Worm (Caenorhabditis elegans) whole organism, L4 larva: ENCODE data around the gene rab-18.
A peak's percentile ranks its signal among the peaks of the same experiment; 100 is the strongest.

Source experiments
- R02D3.7 ChIP-seq: fragments of 150-350 bp; sonication (generic microtip); optimal IDR thresholded peaks from 3 replicates; lab custom pipeline; 2014; ENCODE audit warnings: missing biosample characterization, missing genetic modification characterization
- ama-1 ChIP-seq: fragments of 150-350 bp; optimal IDR thresholded peaks from 2 replicates; lab custom pipeline; 2014; ENCODE audit warnings: inconsistent platforms, mixed read lengths
- ceh-28 ChIP-seq: fragments of 150-350 bp; optimal IDR thresholded peaks from 2 replicates; lab custom pipeline; 2014; ENCODE audit warnings: missing biosample characterization, missing genetic modification reagents, missing genetic modification characterization
- ceh-82 ChIP-seq: sonication (generic microtip); optimal IDR thresholded peaks from 2 replicates; lab custom pipeline; 2017; ENCODE audit warnings: missing biosample characterization, missing genetic modification characterization
- cey-2 ChIP-seq: sonication (generic microtip); optimal IDR thresholded peaks from 3 replicates; lab custom pipeline; 2017; ENCODE audit warnings: missing genetic modification characterization, mild to moderate bottlenecking, missing compliant biosample characterization, antibody characterized with exemption, borderline replicate concordance; ENCODE audit not compliant: insufficient read depth
- daf-16 ChIP-seq, 3 experiments: sonication (generic microtip); optimal IDR thresholded peaks; 2 replicates each; lab custom pipeline; 2016 to 2017; ENCODE audit warnings: missing genetic modification characterization in 3 of 3, missing genetic modification reagents in 3 of 3, mild to moderate bottlenecking in 2 of 3, missing compliant biosample characterization in 2 of 3, missing biosample characterization in 1 of 3, moderate library complexity in 1 of 3
- dmd-6 ChIP-seq: fragments of 200-800 bp; sonication (Bioruptor generic); IDR thresholded peaks from 2 replicates; pipeline ENCODE4 v1.3.6; 2022; ENCODE audit warnings: missing genetic modification reagents, missing genetic modification characterization, missing compliant biosample characterization
- dpl-1 ChIP-seq: fragments of 150-350 bp; optimal IDR thresholded peaks from 2 replicates; lab custom pipeline; 2014; ENCODE audit warnings: missing biosample characterization, missing genetic modification reagents, missing genetic modification characterization
- dve-1 ChIP-seq: sonication (generic microtip); optimal IDR thresholded peaks from 2 replicates; lab custom pipeline; 2017; ENCODE audit warnings: antibody characterized with exemption, mild to moderate bottlenecking, missing genetic modification characterization, missing compliant biosample characterization; ENCODE audit not compliant: insufficient read depth
- egl-43 ChIP-seq: fragments of 200-800 bp; sonication (Bioruptor generic); IDR thresholded peaks from 2 replicates; pipeline ENCODE4 v1.3.6; 2022; ENCODE audit warnings: missing genetic modification reagents, missing genetic modification characterization, missing compliant biosample characterization
- hlh-11 ChIP-seq: fragments of 200-800 bp; sonication (Bioruptor generic); optimal IDR thresholded peaks from 2 replicates; lab custom pipeline; 2018; ENCODE audit warnings: mild to moderate bottlenecking, missing genetic modification characterization, missing compliant biosample characterization
- lin-13 ChIP-seq: fragments of 150-350 bp; optimal IDR thresholded peaks from 2 replicates; lab custom pipeline; 2014; ENCODE audit warnings: missing biosample characterization, missing genetic modification reagents, missing genetic modification characterization
- lsy-2 ChIP-seq, 2 experiments: fragments of 150-350 bp in 1 of 2; sonication (generic microtip) in 1 of 2; optimal IDR thresholded peaks; 2 replicates each; lab custom pipeline; 2014 to 2017; ENCODE audit warnings: missing biosample characterization in 2 of 2, missing genetic modification characterization in 2 of 2
- mep-1 ChIP-seq: fragments of 150-350 bp; sonication (generic microtip); optimal IDR thresholded peaks from 3 replicates; lab custom pipeline; 2014; ENCODE audit warnings: missing biosample characterization, missing genetic modification characterization
- mes-2 ChIP-seq: sonication (generic microtip); optimal IDR thresholded peaks from 2 replicates; lab custom pipeline; 2016; ENCODE audit warnings: missing genotype, mild to moderate bottlenecking, missing genetic modification characterization, missing compliant biosample characterization; ENCODE audit not compliant: poor library complexity, severe bottlenecking
- nhr-10 ChIP-seq: fragments of 150-350 bp; optimal IDR thresholded peaks from 2 replicates; lab custom pipeline; 2014; ENCODE audit warnings: missing biosample characterization, missing genetic modification characterization
- nhr-11 ChIP-seq: fragments of 150-350 bp; optimal IDR thresholded peaks from 2 replicates; lab custom pipeline; 2014; ENCODE audit warnings: missing biosample characterization, missing genetic modification characterization
- nhr-237 ChIP-seq: sonication (generic microtip); optimal IDR thresholded peaks from 2 replicates; lab custom pipeline; 2017; ENCODE audit warnings: missing biosample characterization, missing genetic modification characterization
- nhr-28 ChIP-seq: fragments of 150-350 bp; optimal IDR thresholded peaks from 2 replicates; lab custom pipeline; 2014; ENCODE audit warnings: missing biosample characterization, missing genetic modification characterization
- nhr-41 ChIP-seq: fragments of 200-800 bp; sonication (Bioruptor generic); IDR thresholded peaks from 2 replicates; pipeline ENCODE4 v1.3.6; 2022; ENCODE audit warnings: missing genetic modification reagents, missing genetic modification characterization, missing compliant biosample characterization
- nhr-48 ChIP-seq: sonication (generic microtip); optimal IDR thresholded peaks from 2 replicates; lab custom pipeline; 2016; ENCODE audit warnings: mild to moderate bottlenecking, missing genetic modification characterization, missing compliant biosample characterization
- pqm-1 ChIP-seq: sonication (generic microtip); optimal IDR thresholded peaks from 2 replicates; lab custom pipeline; 2017; ENCODE audit warnings: missing biosample characterization, missing genetic modification characterization
- snpc-4 ChIP-seq: fragments of 150-350 bp; optimal IDR thresholded peaks from 2 replicates; lab custom pipeline; 2014; ENCODE audit warnings: missing biosample characterization, missing genetic modification characterization
- tag-97 ChIP-seq: fragments of 200-800 bp; sonication (Bioruptor generic); IDR thresholded peaks from 2 replicates; pipeline ENCODE4 v1.3.6; 2022; ENCODE audit warnings: missing genetic modification characterization, missing compliant biosample characterization
- unc-39 ChIP-seq: sonication (generic microtip); optimal IDR thresholded peaks from 2 replicates; lab custom pipeline; 2017; ENCODE audit warnings: missing biosample characterization, missing genetic modification characterization
- unc-62 ChIP-seq, 3 experiments: fragments of 150-350 bp in 1 of 3; sonication (generic microtip); optimal IDR thresholded peaks in 2 of 3; peaks in 1 of 3; 1 replicate in 1 of 3; 2 replicates in 2 of 3; lab custom pipeline; 2014 to 2017; ENCODE audit warnings: missing biosample characterization in 3 of 3, missing genetic modification characterization in 3 of 3, missing genetic modification reagents in 3 of 3, missing genotype in 1 of 3
- vab-7 ChIP-seq: fragments of 200-800 bp; sonication (Bioruptor generic); IDR thresholded peaks from 2 replicates; pipeline ENCODE4 v1.3.6; 2022; ENCODE audit warnings: missing genetic modification reagents, missing genetic modification characterization, missing compliant biosample characterization
- zfp-2 ChIP-seq: sonication (generic microtip); optimal IDR thresholded peaks from 2 replicates; lab custom pipeline; 2016; ENCODE audit warnings: mild to moderate bottlenecking, missing genetic modification characterization, missing compliant biosample characterization
- zfp-3 ChIP-seq: fragments of 200-800 bp; sonication (Bioruptor generic); conservative IDR thresholded peaks from 2 replicates; pipeline ENCODE4 v1.3.6; 2022; ENCODE audit warnings: missing genetic modification reagents, missing genetic modification characterization, missing compliant biosample characterization
- ztf-7 ChIP-seq: fragments of 150-350 bp; optimal IDR thresholded peaks from 2 replicates; lab custom pipeline; 2014; ENCODE audit warnings: missing biosample characterization, missing genetic modification characterization

rab-18 gene

ce11 chrIII:1037173-1037572 is 43.4 kb downstream of the rab-18 start, which contains the start of the genes chin-1 and BE0003N10.1 (continued):
- TF ChIP-seq mes-2 (tag; lab: Kevin White, UChicago) = peak; percentile 63
- TF ChIP-seq snpc-4 = no peak
- peak; percentile 27 for TF ChIP-seq lin-13 (GFP tag; lab: Kevin White, UChicago)
- TF ChIP-seq vab-7 (GFP tag; lab: Robert Waterston, UW) = no peak
- no peak for TF ChIP-seq R02D3.7
- no peak for TF ChIP-seq nhr-48
- no peak for TF ChIP-seq ceh-28 (tag; lab: Kevin White, UChicago)
- no peak for TF ChIP-seq tag-97 (GFP tag; lab: Robert Waterston, UW)
- TF ChIP-seq dpl-1 = peak; percentile 64
- no peak for TF ChIP-seq daf-16 (GFP tag; optimal IDR thresholded peaks at IDR 0.05; lab: Kevin White, UChicago)
- peak; percentile 36 for TF ChIP-seq daf-16 (tag; optimal IDR thresholded peaks at IDR 0.05; lab: Kevin White, UChicago)
- TF ChIP-seq mep-1 (tag; lab: Kevin White, UChicago) = peak; percentile 3
- TF ChIP-seq lsy-2 (tag; optimal IDR thresholded peaks at IDR 0.05; lab: Kevin White, UChicago) = peak in 1 of 2 experiments; percentile 76
- TF ChIP-seq nhr-237 (tag; lab: Kevin White, UChicago) = no peak

- TF ChIP-seq ztf-7 (tag; lab: Kevin White, UChicago) (no peak), dve-1 (tag; lab: Kevin White, UChicago) (no peak), unc-39 (tag; lab: Kevin White, UChicago) (no peak), zfp-2 (no peak), nhr-10 (no peak)
- TF ChIP-seq, all 104 proteins: peak for 0
Measured at ce11 chrIII:1034853-1035252, 45.7 kb downstream of the rab-18 start.

- TF ChIP-seq nhr-11 (tag; lab: Kevin White, UChicago) = no peak
- no peak for TF ChIP-seq zfp-3 (GFP tag; lab: Robert Waterston, UW)
- no peak for TF ChIP-seq ceh-82 (tag; lab: Kevin White, UChicago)
- TF ChIP-seq hlh-11 (tag; lab: Kevin White, UChicago) = no peak
- no peak for TF ChIP-seq ama-1
- TF ChIP-seq nhr-41 (GFP tag; lab: Robert Waterston, UW) = no peak
- peak in 1 of 2 experiments; percentile 9 for TF ChIP-seq unc-62 (GFP tag; optimal IDR thresholded peaks at IDR 0.05 in 1 of 2; lab: Kevin White, UChicago)
- TF ChIP-seq unc-62 (tag; optimal IDR thresholded peaks at IDR 0.05; lab: Kevin White, UChicago) = no peak
Measured at ce11 chrIII:1030965-1031364, 49.6 kb downstream of the rab-18 start, which contains the start of the genes clc-26 and E_BE45912.2. Gene clc-26 (minus strand): TSS chrIII:1031065. Gene E_BE45912.2 (minus strand): TSS chrIII:1031103.

ce11 chrIII:1028233-1028632 is 52.3 kb downstream of the rab-18 start:
- TF ChIP-seq hlh-11 (tag; lab: Kevin White, UChicago) = peak; percentile 70
- no peak for TF ChIP-seq egl-43 (GFP tag; lab: Robert Waterston, UW)
- peak; percentile 35 for TF ChIP-seq nhr-28 (tag; lab: Kevin White, UChicago)
- TF ChIP-seq dmd-6 (GFP tag; lab: Robert Waterston, UW) = peak; percentile 67; the same call in 1 of the 2 replicates
- TF ChIP-seq daf-16 (GFP tag; optimal IDR thresholded peaks at IDR 0.05; lab: Kevin White, UChicago) = no peak
- peak; percentile 32 for TF ChIP-seq daf-16 (tag; optimal IDR thresholded peaks at IDR 0.05; lab: Kevin White, UChicago)
- peak; percentile 70 for TF ChIP-seq pqm-1 (tag; lab: Kevin White, UChicago)
- no peak for TF ChIP-seq cey-2
